Fruit fly (Drosophila melanogaster): ENCODE results near the gene CG11436.

dm6 chrX:4573971-4574370 lies 22.3 kb upstream of the CG11436 start:
- TF ChIP-seq insv (optimal IDR thresholded peaks at IDR 0.05) (no peak), Sin3A (optimal IDR thresholded peaks at IDR 0.05) (no peak)
